Worm (Caenorhabditis elegans) whole organism, L2 larva: ENCODE results near the gene fbxa-15.

Experiments
- aly-2 ChIP-seq: fragments of 150-350 bp; optimal IDR thresholded peaks from 2 replicates; lab custom pipeline; 2014; ENCODE audit warnings: missing biosample characterization, missing genetic modification characterization
- crh-2 ChIP-seq: sonication (generic microtip); optimal IDR thresholded peaks from 2 replicates; lab custom pipeline; 2017; ENCODE audit warnings: missing biosample characterization, missing genetic modification characterization
- egl-27 ChIP-seq: sonication (generic microtip); optimal IDR thresholded peaks from 3 replicates; lab custom pipeline; 2017; ENCODE audit warnings: missing biosample characterization, missing genetic modification reagents, missing genetic modification characterization
- fos-1 ChIP-seq: fragments of 150-350 bp; optimal IDR thresholded peaks from 2 replicates; lab custom pipeline; 2014; ENCODE audit warnings: missing biosample characterization, missing genetic modification characterization
- lsy-2 ChIP-seq, 2 experiments: fragments of 150-350 bp in 1 of 2; sonication (generic microtip) in 1 of 2; optimal IDR thresholded peaks; 2 replicates each; lab custom pipeline; 2014 to 2017; ENCODE audit warnings: missing biosample characterization in 2 of 2, missing genetic modification characterization in 2 of 2
- zag-1 ChIP-seq: fragments of 150-350 bp; optimal IDR thresholded peaks from 2 replicates; lab custom pipeline; 2014; ENCODE audit warnings: missing biosample characterization, missing genetic modification characterization

The fbxa-15 gene

DNA sequence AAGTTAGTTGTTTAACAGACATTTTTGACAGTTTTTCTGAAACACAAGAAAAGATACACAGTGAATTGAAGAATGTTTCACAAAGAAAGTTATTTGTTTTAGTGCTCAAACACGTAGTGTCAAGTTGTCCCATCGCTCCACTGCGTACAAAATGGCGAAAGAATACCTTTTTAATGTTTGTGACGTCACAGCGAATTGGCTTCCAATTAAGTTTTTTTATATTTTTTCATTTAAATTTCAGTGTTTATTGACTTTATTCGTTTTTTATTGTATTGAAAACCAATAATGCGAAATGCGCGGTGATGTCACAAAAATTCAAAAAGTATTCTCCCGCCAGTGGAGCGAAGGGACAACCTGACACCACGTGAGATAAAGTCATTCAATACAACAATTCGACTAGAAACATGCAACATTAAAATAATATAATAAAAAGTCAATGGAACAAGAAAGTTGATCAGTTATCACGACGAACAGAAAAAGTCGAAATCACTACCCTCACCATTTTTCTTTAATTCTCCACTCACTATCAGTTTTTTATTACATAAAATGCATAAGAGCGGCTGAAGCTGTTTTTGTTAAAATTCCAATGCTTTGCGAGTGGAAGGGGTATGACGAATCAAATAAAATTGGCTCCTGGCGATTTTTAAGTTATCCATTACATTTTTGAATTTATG lies 47.7 kb downstream of the fbxa-15 start, which contains the start of gene fbxa-29:
Gene fbxa-29, minus strand, starts transcription at position 51 of the 674 bp plus-strand sequence.
- no peak for TF ChIP-seq crh-2 (tag; lab: Kevin White, UChicago)
- TF ChIP-seq fos-1 (tag; lab: Kevin White, UChicago): peak; percentile 23
- TF ChIP-seq, all 48 proteins: peak for 1

DNA sequence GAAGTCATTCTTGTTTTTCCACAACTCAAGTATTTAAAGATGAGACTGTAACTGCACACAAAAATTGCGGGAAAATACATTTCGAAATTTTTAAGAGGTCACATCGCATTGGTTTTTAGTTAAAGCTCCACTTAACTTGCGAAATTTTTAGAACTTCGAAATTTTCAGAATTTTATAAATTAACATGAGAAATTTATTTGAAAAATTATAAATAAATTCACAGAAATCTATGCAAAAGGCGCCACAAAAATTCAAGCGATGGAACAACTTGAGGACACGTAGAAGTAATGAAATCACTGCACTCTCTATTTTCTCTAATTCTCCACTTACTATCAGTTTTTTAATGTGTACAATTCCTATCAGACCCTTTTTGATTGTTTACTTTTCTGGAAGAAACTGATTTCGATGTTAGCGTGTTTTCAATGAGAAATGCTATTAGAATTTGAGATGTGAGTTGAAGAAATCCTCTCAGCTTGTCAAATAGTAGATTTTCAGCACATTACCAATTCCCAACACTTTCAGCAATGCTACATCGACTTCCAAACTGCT lies 50.0 kb downstream of the fbxa-15 start, which contains the start of gene fbxa-31:
Gene fbxa-31, minus strand, starts transcription at position 51 of the 549 bp plus-strand sequence.
- TF ChIP-seq zag-1 (tag; lab: Kevin White, UChicago) (no peak), crh-2 (tag; lab: Kevin White, UChicago) (peak; percentile 5), fos-1 (tag; lab: Kevin White, UChicago) (peak; percentile 75)
- TF ChIP-seq, all 48 proteins: peak for 2

DNA sequence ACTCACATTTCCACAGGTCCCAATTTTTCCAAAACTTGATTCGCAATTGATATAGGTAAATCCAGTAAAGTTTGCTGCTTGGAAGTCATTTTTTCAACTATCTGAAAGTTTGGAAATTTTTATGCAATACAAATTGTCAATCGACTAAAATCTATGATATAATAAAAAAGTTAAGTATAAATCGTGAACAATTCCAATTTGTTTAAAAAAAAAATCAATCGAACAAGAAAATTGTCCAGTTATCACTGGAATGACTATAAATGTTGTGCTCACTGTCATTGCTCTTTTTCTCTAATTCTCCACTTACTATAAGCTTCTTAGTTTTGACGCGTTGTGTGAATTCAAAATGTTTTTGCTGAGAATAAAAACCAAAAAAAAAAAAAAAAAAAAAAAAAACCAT lies 52.3 kb downstream of the fbxa-15 start, which contains the start of gene fbxa-32:
Gene fbxa-32, minus strand, starts transcription at position 101 of the 400 bp plus-strand sequence.
- no peak for TF ChIP-seq aly-2 (tag; lab: Kevin White, UChicago)
- TF ChIP-seq lsy-2 (tag; optimal IDR thresholded peaks at IDR 0.05; lab: Kevin White, UChicago): no peak
- TF ChIP-seq egl-27: no peak
